Worm (Caenorhabditis elegans) whole organism, L4/young adult: ENCODE results near the gene C50F4.8.

Source experiments
- W03F9.2 ChIP-seq: fragments of 150-350 bp; optimal IDR thresholded peaks from 2 replicates; lab custom pipeline; 2014; ENCODE audit warnings: missing biosample characterization, missing genetic modification characterization
- him-1 ChIP-seq: sonication (generic microtip); optimal IDR thresholded peaks from 2 replicates; lab custom pipeline; 2016; ENCODE audit warnings: missing genotype, missing genetic modification reagents, missing genetic modification characterization, missing compliant biosample characterization

ce11 chrV:9561624-9562179 lies 43.0 kb upstream of the C50F4.8 start, which contains the start of gene rgef-1:
- TF ChIP-seq him-1 (tag; lab: Kevin White, UChicago) (peak; percentile 61), W03F9.2 (tag; lab: Kevin White, UChicago) (no peak)
